Fruit fly (Drosophila melanogaster): ENCODE data around the gene CG32817.

The CG32817 gene

DNA sequence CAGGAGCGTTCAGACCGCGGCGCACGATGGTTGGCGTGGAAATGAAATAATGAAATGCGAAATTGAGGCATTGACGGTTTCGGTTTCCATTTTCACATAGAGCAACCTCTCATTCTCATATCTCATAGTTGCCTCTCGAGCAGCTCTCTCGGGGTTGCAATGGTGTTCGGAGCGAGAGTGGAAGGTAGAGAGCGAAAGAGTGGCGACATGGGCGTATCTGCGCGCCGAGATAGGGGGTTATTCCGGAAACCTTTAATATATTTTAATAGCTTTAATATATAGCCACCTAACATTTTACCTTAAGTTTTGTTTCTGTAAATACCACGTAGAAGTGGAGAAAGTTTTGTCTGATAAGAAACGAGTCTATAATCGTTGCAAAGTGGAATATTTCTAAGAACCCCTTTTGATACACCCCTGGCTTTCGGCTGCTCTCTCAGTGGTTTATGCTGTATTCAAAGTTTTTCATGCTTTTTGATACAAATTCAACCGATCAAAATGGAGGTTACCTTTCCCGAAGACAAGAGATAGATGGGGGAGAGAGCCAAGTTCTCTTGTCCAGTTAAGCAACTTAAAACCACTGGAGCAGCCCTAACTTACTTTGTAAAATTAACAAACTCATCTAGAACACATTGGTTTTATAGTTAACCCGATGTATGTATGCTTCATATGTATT lies 44.4 kb downstream of the CG32817 start, which contains the start of gene elav (continued):
- no peak for TF ChIP-seq hkb (optimal IDR thresholded peaks at IDR 0.05)
- TF ChIP-seq hkb (GFP tag; IDR thresholded peaks at IDR 0.05): peak; percentile 99
- peak; percentile 98 for TF ChIP-seq CG17361 (GFP tag; IDR thresholded peaks at IDR 0.05)
- peak; percentile 91 for TF ChIP-seq CG16779 (GFP tag; IDR thresholded peaks at IDR 0.05)
- TF ChIP-seq D19B (GFP tag; optimal IDR thresholded peaks at IDR 0.05): peak; percentile 95
- TF ChIP-seq CG6654 (GFP tag; optimal IDR thresholded peaks at IDR 0.05): peak; percentile 91
- TF ChIP-seq pum (GFP tag; optimal IDR thresholded peaks at IDR 0.05): peak; percentile 97
- TF ChIP-seq bbx (GFP tag; IDR thresholded peaks at IDR 0.05; ENCODE audit: partially characterized antibody): no peak
- peak; percentile 94 for TF ChIP-seq Atf3 (GFP tag; optimal IDR thresholded peaks at IDR 0.05)
- peak; percentile 96 for TF ChIP-seq fd102C (GFP tag; optimal IDR thresholded peaks at IDR 0.05)
- peak; percentile 99 for TF ChIP-seq CG9817 (tag; optimal IDR thresholded peaks at IDR 0.05)
- peak; percentile 93 for TF ChIP-seq CG33213 (GFP tag; optimal IDR thresholded peaks at IDR 0.05)
- peak; percentile 93 for TF ChIP-seq CG1603 (tag; optimal IDR thresholded peaks at IDR 0.05)
- peak; percentile 94 for TF ChIP-seq sd (tag; optimal IDR thresholded peaks at IDR 0.05)
- peak; percentile 91 for TF ChIP-seq CG17186 (GFP tag; optimal IDR thresholded peaks at IDR 0.05)
- peak; percentile 97 for TF ChIP-seq CG14667 (GFP tag; IDR thresholded peaks at IDR 0.05)
- TF ChIP-seq CG30431 (GFP tag; optimal IDR thresholded peaks at IDR 0.05): peak; percentile 96
- TF ChIP-seq CG34224 (GFP tag; IDR thresholded peaks at IDR 0.05; ENCODE audit: partially characterized antibody): peak; percentile 41; the same call in 1 of the 3 replicates
- TF ChIP-seq Adf1 (GFP tag; IDR thresholded peaks at IDR 0.05): peak; percentile 89
- peak; percentile 80 for TF ChIP-seq p53 (GFP tag; optimal IDR thresholded peaks at IDR 0.05)
- peak; percentile 97 for TF ChIP-seq ara (GFP tag; IDR thresholded peaks at IDR 0.05)
- TF ChIP-seq odd (GFP tag; optimal IDR thresholded peaks at IDR 0.05): peak; percentile 99
- TF ChIP-seq Oli (tag; optimal IDR thresholded peaks at IDR 0.05): peak; percentile 99
- peak; percentile 96 to 97 for TF ChIP-seq Trl (optimal IDR thresholded peaks at IDR 0.05)
- TF ChIP-seq Trl (GFP tag; optimal IDR thresholded peaks at IDR 0.05): peak; percentile 97
- peak; percentile 74 for TF ChIP-seq sima (GFP tag; optimal IDR thresholded peaks at IDR 0.05)
- TF ChIP-seq CG13894 (tag; optimal IDR thresholded peaks at IDR 0.05): peak; percentile 99
- peak; percentile 94 for TF ChIP-seq Nf-YC (tag; optimal IDR thresholded peaks at IDR 0.05)
- TF ChIP-seq CG34422 (GFP tag; IDR thresholded peaks at IDR 0.05): peak; percentile 98
- TF ChIP-seq CG11093 (GFP tag; IDR thresholded peaks at IDR 0.05): peak; percentile 97
- no peak for TF ChIP-seq prd (optimal IDR thresholded peaks at IDR 0.05)
- TF ChIP-seq prd (GFP tag; IDR thresholded peaks at IDR 0.05): peak; percentile 99
- peak; percentile 95 for TF ChIP-seq psq (GFP tag; optimal IDR thresholded peaks at IDR 0.05)
- peak; percentile 94 for TF ChIP-seq CG9437 (GFP tag; optimal IDR thresholded peaks at IDR 0.05)
- TF ChIP-seq gt (GFP tag; IDR thresholded peaks at IDR 0.05): peak; percentile 92
- TF ChIP-seq danr (GFP tag; IDR thresholded peaks at IDR 0.05): peak; percentile 97
- TF ChIP-seq ci (GFP tag; IDR thresholded peaks at IDR 0.05): peak; percentile 98
- TF ChIP-seq CG18764 (GFP tag; optimal IDR thresholded peaks at IDR 0.05): peak; percentile 96
- peak; percentile 99 for TF ChIP-seq Med (GFP tag)
- TF ChIP-seq CG7786 (GFP tag; optimal IDR thresholded peaks at IDR 0.05): peak; percentile 96
- TF ChIP-seq Camta (GFP tag; optimal IDR thresholded peaks at IDR 0.05): peak; percentile 97
- peak; percentile 97 for TF ChIP-seq CG10431 (GFP tag; optimal IDR thresholded peaks at IDR 0.05)
- peak; percentile 95 for TF ChIP-seq fu2 (GFP tag; optimal IDR thresholded peaks at IDR 0.05)
- TF ChIP-seq CG2889 (GFP tag; IDR thresholded peaks at IDR 0.05): peak; percentile 95
- no peak for TF ChIP-seq tna (GFP tag; IDR thresholded peaks at IDR 0.05; ENCODE audit: partially characterized antibody)
- TF ChIP-seq CG18262 (tag; optimal IDR thresholded peaks at IDR 0.05): peak; percentile 99
- peak; percentile 97 for TF ChIP-seq trh (GFP tag; optimal IDR thresholded peaks at IDR 0.05)
- peak; percentile 91 for TF ChIP-seq Gsc (GFP tag; IDR thresholded peaks at IDR 0.05)
- peak; percentile 98 for TF ChIP-seq chn (GFP tag; optimal IDR thresholded peaks at IDR 0.05)
- peak; percentile 92 for TF ChIP-seq CG11696 (GFP tag; IDR thresholded peaks at IDR 0.05)
- TF ChIP-seq CG16815 (GFP tag; optimal IDR thresholded peaks at IDR 0.05): peak; percentile 98

Data from whole organism, embryonic.